Fruit fly (Drosophila melanogaster) whole organism, embryonic: Measurements from ENCODE around the gene Sytbeta.

Experiments used
- Atf-2 ChIP-seq: fragments of 200-800 bp; sonication (Bioruptor generic); optimal IDR thresholded peaks from 2 replicates; lab custom pipeline; 2016; ENCODE audit warnings: missing biosample characterization, missing genetic modification characterization
- Awh ChIP-seq: fragments of 200-800 bp; sonication (Bioruptor generic); IDR thresholded peaks from 2 replicates; pipeline ENCODE4, ENCODE4 v1.3.6; 2022; ENCODE audit warnings: missing biosample characterization, missing genetic modification characterization
- CG10959 ChIP-seq: fragments of 200-800 bp; sonication (Bioruptor generic); IDR thresholded peaks from 2 replicates; pipeline ENCODE4 v1.3.6; 2022; ENCODE audit warnings: missing biosample characterization, missing genetic modification characterization
- CG12299 ChIP-seq: fragments of 200-800 bp; sonication (Bioruptor generic); optimal IDR thresholded peaks from 2 replicates; lab custom pipeline; 2018; ENCODE audit warnings: missing biosample characterization, mild to moderate bottlenecking, missing genetic modification characterization
- CG12769 ChIP-seq: fragments of 200-800 bp; sonication (Bioruptor generic); optimal IDR thresholded peaks from 2 replicates; lab custom pipeline; 2019; ENCODE audit warnings: missing biosample characterization, mild to moderate bottlenecking, missing genetic modification characterization, moderate library complexity
- CG18764 ChIP-seq: fragments of 200-800 bp; sonication (Bioruptor generic); optimal IDR thresholded peaks from 3 replicates; lab custom pipeline; 2016; ENCODE audit warnings: missing biosample characterization, missing genetic modification characterization
- CG2202 ChIP-seq: fragments of 200-800 bp; sonication (Bioruptor generic); optimal IDR thresholded peaks from 2 replicates; lab custom pipeline; 2018; ENCODE audit warnings: missing biosample characterization, mild to moderate bottlenecking, missing genetic modification characterization
- CG30403 ChIP-seq: fragments of 200-800 bp; sonication (Bioruptor generic); optimal IDR thresholded peaks from 3 replicates; lab custom pipeline; 2016; ENCODE audit warnings: missing biosample characterization, missing genetic modification characterization
- CG30431 ChIP-seq: fragments of 200-800 bp; sonication (Bioruptor generic); optimal IDR thresholded peaks from 2 replicates; lab custom pipeline; 2017; ENCODE audit warnings: missing biosample characterization, missing genetic modification characterization
- CG3163 ChIP-seq: fragments of 200-800 bp; sonication (Bioruptor generic); optimal IDR thresholded peaks from 3 replicates; lab custom pipeline; 2016; ENCODE audit warnings: missing biosample characterization, missing genetic modification characterization
- CG4707 ChIP-seq: fragments of 200-800 bp; sonication (Bioruptor generic); optimal IDR thresholded peaks from 2 replicates; lab custom pipeline; 2018; ENCODE audit warnings: missing biosample characterization, mild to moderate bottlenecking, missing genetic modification characterization, moderate library complexity
- CG4730 ChIP-seq: fragments of 200-800 bp; sonication (Bioruptor generic); IDR thresholded peaks from 2 replicates; pipeline ENCODE4 v1.3.6; 2022; ENCODE audit warnings: missing biosample characterization, missing genetic modification characterization
- CG6254 ChIP-seq: fragments of 200-800 bp; sonication (Bioruptor generic); optimal IDR thresholded peaks from 3 replicates; lab custom pipeline; 2017; ENCODE audit warnings: mild to moderate bottlenecking, missing biosample characterization, missing genetic modification reagents, missing genetic modification characterization
- CG6689 ChIP-seq: fragments of 200-800 bp; sonication (Bioruptor generic); IDR thresholded peaks from 2 replicates; pipeline ENCODE4 v1.3.6; 2022; ENCODE audit warnings: missing biosample characterization, missing genetic modification characterization
- CG6765 ChIP-seq: fragments of 200-800 bp; sonication (Bioruptor generic); optimal IDR thresholded peaks from 3 replicates; lab custom pipeline; 2017; ENCODE audit warnings: missing biosample characterization, mild to moderate bottlenecking, missing genetic modification characterization
- CG7745 ChIP-seq: fragments of 200-800 bp; sonication (Bioruptor generic); optimal IDR thresholded peaks from 2 replicates; lab custom pipeline; 2018; ENCODE audit warnings: missing biosample characterization, mild to moderate bottlenecking, missing genetic modification characterization, moderate library complexity
- CG7987 ChIP-seq: fragments of 200-800 bp; sonication (Bioruptor generic); optimal IDR thresholded peaks from 2 replicates; lab custom pipeline; 2018; ENCODE audit warnings: missing biosample characterization, mild to moderate bottlenecking, missing genetic modification characterization, moderate library complexity
- CG9817 ChIP-seq: fragments of 200-800 bp; sonication (Bioruptor generic); optimal IDR thresholded peaks from 2 replicates; lab custom pipeline; 2018; ENCODE audit warnings: missing biosample characterization, mild to moderate bottlenecking, missing genetic modification characterization, moderate library complexity
- E2f1 ChIP-seq: fragments of 200-800 bp; sonication (Bioruptor generic); IDR thresholded peaks from 2 replicates; pipeline ENCODE4 v1.3.6; 2022; ENCODE audit warnings: missing biosample characterization, missing genetic modification characterization
- ERR ChIP-seq: fragments of 200-800 bp; sonication (Bioruptor generic); optimal IDR thresholded peaks from 2 replicates; lab custom pipeline; 2016; ENCODE audit warnings: missing biosample characterization, missing genetic modification characterization
- Gsc ChIP-seq: fragments of 200-800 bp; sonication (Bioruptor generic); IDR thresholded peaks from 2 replicates; pipeline ENCODE4 v1.3.6; 2022; ENCODE audit warnings: missing biosample characterization, missing genetic modification characterization
- Hmr ChIP-seq: fragments of 200-800 bp; sonication (Bioruptor generic); optimal IDR thresholded peaks from 3 replicates; lab custom pipeline; 2017; ENCODE audit warnings: mild to moderate bottlenecking, missing biosample characterization, missing genetic modification reagents, missing genetic modification characterization
- Hr78 ChIP-seq, 2 experiments: fragments of 200-800 bp in 1 of 2; fragments of >200 bp in 1 of 2; sonication (Bioruptor generic) in 1 of 2; optimal IDR thresholded peaks; 2 replicates each; lab custom pipeline; 2017 to 2019; ENCODE audit warnings: missing biosample characterization in 2 of 2, missing genetic modification characterization in 2 of 2, mild to moderate bottlenecking in 1 of 2, moderate library complexity in 1 of 2
- MBD-R2 ChIP-seq: fragments of 200-800 bp; sonication (Bioruptor generic); IDR thresholded peaks from 2 replicates; pipeline ENCODE4 v1.3.6; 2022; ENCODE audit warnings: missing biosample characterization, missing genetic modification characterization
- Meics ChIP-seq: fragments of 200-800 bp; sonication (Bioruptor generic); optimal IDR thresholded peaks from 2 replicates; lab custom pipeline; 2017; ENCODE audit warnings: missing biosample characterization, mild to moderate bottlenecking, missing genetic modification characterization
- NC2α ChIP-seq: fragments of 200-800 bp; sonication (Bioruptor generic); optimal IDR thresholded peaks from 2 replicates; lab custom pipeline; 2016; ENCODE audit warnings: missing biosample characterization, missing genetic modification characterization
- Oli ChIP-seq: fragments of 200-800 bp; sonication (Bioruptor generic); optimal IDR thresholded peaks from 2 replicates; lab custom pipeline; 2018; ENCODE audit warnings: missing biosample characterization, mild to moderate bottlenecking, missing genetic modification characterization, moderate library complexity
- Pdp1 ChIP-seq, 2 experiments: fragments of 200-800 bp; sonication (Bioruptor generic); optimal IDR thresholded peaks; 3 replicates each; lab custom pipeline; 2016; ENCODE audit warnings: missing biosample characterization in 2 of 2, missing genetic modification characterization in 2 of 2, mild to moderate bottlenecking in 1 of 2, moderate library complexity in 1 of 2
- Ravus ChIP-seq: fragments of 200-800 bp; sonication (Bioruptor generic); IDR thresholded peaks from 2 replicates; pipeline ENCODE4 v1.3.6; 2022; ENCODE audit warnings: missing biosample characterization, missing genetic modification characterization
- Rfx ChIP-seq: fragments of 200-800 bp; sonication (Bioruptor generic); IDR thresholded peaks from 2 replicates; pipeline ENCODE4 v1.3.6; 2022; ENCODE audit warnings: missing biosample characterization, missing genetic modification characterization
- Sry-δ ChIP-seq: fragments of 200-800 bp; sonication (Bioruptor generic); optimal IDR thresholded peaks from 2 replicates; lab custom pipeline; 2016; ENCODE audit warnings: missing biosample characterization, missing genetic modification characterization
- Trl ChIP-seq, 3 experiments: fragments of >200 bp in 2 of 3; fragments of 200-800 bp in 1 of 3; sonication (Bioruptor generic) in 1 of 3; optimal IDR thresholded peaks; 2 replicates in 1 of 3; 3 replicates in 2 of 3; lab custom pipeline; 2016 to 2017; ENCODE audit warnings: missing biosample characterization in 1 of 3, missing genetic modification characterization in 1 of 3
- amos ChIP-seq: fragments of 200-800 bp; sonication (Bioruptor generic); IDR thresholded peaks from 2 replicates; pipeline ENCODE4 v1.3.6; 2022; ENCODE audit warnings: missing biosample characterization, missing genetic modification characterization; ENCODE audit not compliant: partially characterized antibody
- bbx ChIP-seq: fragments of 200-800 bp; sonication (Bioruptor generic); IDR thresholded peaks from 2 replicates; pipeline ENCODE4 v1.3.6; 2022; ENCODE audit warnings: missing biosample characterization, missing genetic modification characterization; ENCODE audit not compliant: partially characterized antibody
- chinmo ChIP-seq: fragments of 200-800 bp; sonication (Bioruptor generic); IDR thresholded peaks from 4 replicates; pipeline ENCODE4 v1.3.6; 2022; ENCODE audit warnings: missing biosample characterization, missing genetic modification characterization; ENCODE audit not compliant: partially characterized antibody
- chm ChIP-seq: fragments of 200-800 bp; sonication (Bioruptor generic); IDR thresholded peaks from 2 replicates; pipeline ENCODE4 v1.3.6; 2022; ENCODE audit warnings: missing biosample characterization, missing genetic modification characterization
- dmrt99B ChIP-seq: fragments of 200-800 bp; sonication (Bioruptor generic); optimal IDR thresholded peaks from 2 replicates; lab custom pipeline; 2018; ENCODE audit warnings: missing biosample characterization, mild to moderate bottlenecking, missing genetic modification characterization, moderate library complexity
- ems ChIP-seq: fragments of 200-800 bp; sonication (Bioruptor generic); optimal IDR thresholded peaks from 3 replicates; lab custom pipeline; 2016; ENCODE audit warnings: missing biosample characterization, missing genetic modification characterization
- gfzf ChIP-seq: fragments of 200-800 bp; sonication (Bioruptor generic); optimal IDR thresholded peaks from 2 replicates; lab custom pipeline; 2016; ENCODE audit warnings: missing biosample characterization, mild to moderate bottlenecking, missing genetic modification characterization, moderate library complexity
- ind ChIP-seq: fragments of 200-800 bp; sonication (Bioruptor generic); optimal IDR thresholded peaks from 3 replicates; lab custom pipeline; 2016; ENCODE audit warnings: missing biosample characterization, missing genetic modification characterization
- lab ChIP-seq: fragments of 200-800 bp; sonication (Bioruptor generic); optimal IDR thresholded peaks from 3 replicates; lab custom pipeline; 2017; ENCODE audit warnings: missing biosample characterization, missing genetic modification characterization, mild to moderate bottlenecking, moderate library complexity, missing genetic modification reagents
- phol ChIP-seq: fragments of 200-800 bp; sonication (Bioruptor generic); optimal IDR thresholded peaks from 3 replicates; lab custom pipeline; 2018; ENCODE audit warnings: missing biosample characterization, mild to moderate bottlenecking, missing genetic modification characterization, moderate library complexity
- sens ChIP-seq: fragments of 200-800 bp; sonication (Bioruptor generic); peaks from one replicate; lab custom pipeline; 2016; ENCODE audit warnings: missing biosample characterization, missing genetic modification characterization
- shn ChIP-seq: fragments of 200-800 bp; sonication (Bioruptor generic); optimal IDR thresholded peaks from 3 replicates; lab custom pipeline; 2016; ENCODE audit warnings: missing biosample characterization, missing genetic modification characterization
- so ChIP-seq: fragments of 200-800 bp; sonication (Bioruptor generic); IDR thresholded peaks from 3 replicates; pipeline ENCODE4 v1.3.6; 2022; ENCODE audit warnings: missing biosample characterization, missing genetic modification characterization
- zfh1 ChIP-seq: fragments of 200-800 bp; sonication (Bioruptor generic); IDR thresholded peaks from 3 replicates; pipeline ENCODE4 v1.3.6; 2022; ENCODE audit warnings: missing biosample characterization, missing genetic modification characterization

Gene Sytbeta

DNA sequence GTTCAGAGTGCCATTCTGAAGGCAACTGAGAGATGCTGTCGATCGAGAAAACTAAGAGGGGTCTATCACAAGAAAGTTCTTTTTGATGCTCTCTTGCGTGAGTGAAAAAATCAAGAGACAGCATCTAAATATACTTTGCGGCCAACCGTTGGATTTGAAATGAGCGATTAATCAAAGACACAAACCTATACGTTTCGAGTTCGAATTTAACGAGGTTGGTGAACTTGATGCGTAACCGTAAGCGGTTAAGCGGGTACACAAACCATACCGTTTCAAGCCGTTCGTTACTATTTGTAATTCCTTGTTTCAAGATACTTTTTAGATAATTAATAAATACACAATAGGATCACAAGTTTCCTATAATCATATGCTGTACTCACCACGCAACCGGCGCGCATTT, 7.4 kb upstream of the Sytbeta start (continued):
- TF ChIP-seq CG3163 (GFP tag; lab: Kevin White, UChicago): peak; percentile 74
- TF ChIP-seq bbx (GFP tag; lab: Robert Waterston, UW): peak; percentile 52; the same call in 1 of the 2 replicates
- no peak for TF ChIP-seq MBD-R2 (GFP tag; lab: Robert Waterston, UW)
- peak; percentile 32 to 37 for TF ChIP-seq Trl (optimal IDR thresholded peaks at IDR 0.05; lab: Kevin White, UChicago)
- TF ChIP-seq Trl (GFP tag; optimal IDR thresholded peaks at IDR 0.05; lab: Kevin White, UChicago): no peak
- TF ChIP-seq CG10959 (GFP tag; lab: Robert Waterston, UW): no peak
- TF ChIP-seq Sry-δ (GFP tag; lab: Kevin White, UChicago): peak; percentile 7
- TF ChIP-seq dmrt99B (tag; lab: Kevin White, UChicago): no peak
- TF ChIP-seq chm: no peak
- peak; percentile 90 for TF ChIP-seq Meics (GFP tag; lab: Kevin White, UChicago)
- no peak for TF ChIP-seq CG7987 (GFP tag; lab: Kevin White, UChicago)
- no peak for TF ChIP-seq CG4730 (GFP tag; lab: Robert Waterston, UW)
- TF ChIP-seq, all 482 proteins: peak for 29

DNA sequence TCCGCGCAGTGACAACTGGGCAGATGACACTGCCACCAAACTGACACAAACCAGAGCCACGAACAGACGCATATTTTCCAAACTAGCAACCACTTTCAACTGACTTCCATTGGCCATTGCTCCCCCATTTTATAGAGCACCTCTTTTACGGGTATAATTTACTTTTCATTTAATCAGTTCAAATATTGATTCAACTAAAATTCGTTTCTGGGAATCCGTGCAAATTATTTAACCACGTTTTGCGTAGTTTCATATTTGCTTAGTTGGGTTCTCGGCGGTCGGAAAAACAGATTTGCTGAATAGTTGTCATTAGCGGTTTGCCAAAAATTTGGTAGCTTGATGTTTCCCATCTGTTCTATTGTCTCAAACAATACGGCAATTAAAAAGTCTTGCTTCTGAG, 3.2 kb downstream of the Sytbeta start, which contains the start of gene CG13460:
TSS of gene CG13460 (minus strand) at position 101 of the 400 bp plus-strand sequence.
- no peak for TF ChIP-seq CG9817 (tag; lab: Kevin White, UChicago)
- TF ChIP-seq gfzf (GFP tag; lab: Kevin White, UChicago): no peak
- TF ChIP-seq CG30431 (GFP tag; lab: Kevin White, UChicago): no peak
- TF ChIP-seq CG6254: no peak
- TF ChIP-seq sens: no peak
- no peak for TF ChIP-seq CG12299 (tag; lab: Kevin White, UChicago)
- TF ChIP-seq CG12769 (tag; lab: Kevin White, UChicago): no peak
- TF ChIP-seq Awh (GFP tag; lab: Robert Waterston, UW): no peak
- TF ChIP-seq CG18764: no peak
- no peak for TF ChIP-seq Pdp1 (GFP tag; optimal IDR thresholded peaks at IDR 0.05; lab: Kevin White, UChicago)
- no peak for TF ChIP-seq zfh1
- no peak for TF ChIP-seq E2f1 (GFP tag; lab: Robert Waterston, UW)
- no peak for TF ChIP-seq so (GFP tag; lab: Robert Waterston, UW)
- TF ChIP-seq ERR: no peak
- TF ChIP-seq Oli (tag; lab: Kevin White, UChicago): no peak
- TF ChIP-seq amos: no peak
- TF ChIP-seq CG2202 (tag; lab: Kevin White, UChicago): no peak
- no peak for TF ChIP-seq CG7745

- TF ChIP-seq Hmr (GFP tag; lab: Kevin White, UChicago): no peak
- no peak for TF ChIP-seq CG6765
- no peak for TF ChIP-seq Atf-2 (GFP tag; lab: Kevin White, UChicago)
- no peak for TF ChIP-seq CG30403
- peak; percentile 11 for TF ChIP-seq Meics (GFP tag; lab: Kevin White, UChicago)
- TF ChIP-seq, all 482 proteins: peak for 1
These were observed 10.3 kb downstream of the Sytbeta start, which contains the start of gene EAChm for dm6 chr3L:15054477-15054876. Gene EAChm (plus strand): TSS chr3L:15054777.

dm6 chr3L:15054035-15054434, 10.7 kb downstream of the Sytbeta start, which contains the start of gene CG18649:
Gene CG18649 (minus strand): TSS chr3L:15054135.
- peak; percentile 3 for TF ChIP-seq CG6765
- no peak for TF ChIP-seq NC2α (GFP tag; lab: Kevin White, UChicago)
- no peak for TF ChIP-seq Ravus
- 0 out of 2 replicates have a peak, but pooled peaks have one; percentile 6 for TF ChIP-seq CG6689 (GFP tag; lab: Robert Waterston, UW)
- no peak for TF ChIP-seq shn (GFP tag; lab: Kevin White, UChicago)
- TF ChIP-seq ind (GFP tag; lab: Kevin White, UChicago): peak; percentile 29
- TF ChIP-seq CG4707 (GFP tag; lab: Kevin White, UChicago): no peak
- no peak for TF ChIP-seq ems (GFP tag; lab: Kevin White, UChicago)
- peak; percentile 18; the same call in 1 of the 2 replicates for TF ChIP-seq Rfx (GFP tag; lab: Robert Waterston, UW)
- peak; percentile 10 for TF ChIP-seq lab (GFP tag; lab: Kevin White, UChicago)
- TF ChIP-seq phol (tag; lab: Kevin White, UChicago): no peak
- no peak for TF ChIP-seq chinmo
- TF ChIP-seq Gsc (GFP tag; lab: Robert Waterston, UW): no peak
- TF ChIP-seq Hr78 (GFP tag; optimal IDR thresholded peaks at IDR 0.05; lab: Kevin White, UChicago): no peak
- TF ChIP-seq, all 482 proteins: peak for 5
